Worm (Caenorhabditis elegans): ENCODE measurements around the gene subs-4.

DNA sequence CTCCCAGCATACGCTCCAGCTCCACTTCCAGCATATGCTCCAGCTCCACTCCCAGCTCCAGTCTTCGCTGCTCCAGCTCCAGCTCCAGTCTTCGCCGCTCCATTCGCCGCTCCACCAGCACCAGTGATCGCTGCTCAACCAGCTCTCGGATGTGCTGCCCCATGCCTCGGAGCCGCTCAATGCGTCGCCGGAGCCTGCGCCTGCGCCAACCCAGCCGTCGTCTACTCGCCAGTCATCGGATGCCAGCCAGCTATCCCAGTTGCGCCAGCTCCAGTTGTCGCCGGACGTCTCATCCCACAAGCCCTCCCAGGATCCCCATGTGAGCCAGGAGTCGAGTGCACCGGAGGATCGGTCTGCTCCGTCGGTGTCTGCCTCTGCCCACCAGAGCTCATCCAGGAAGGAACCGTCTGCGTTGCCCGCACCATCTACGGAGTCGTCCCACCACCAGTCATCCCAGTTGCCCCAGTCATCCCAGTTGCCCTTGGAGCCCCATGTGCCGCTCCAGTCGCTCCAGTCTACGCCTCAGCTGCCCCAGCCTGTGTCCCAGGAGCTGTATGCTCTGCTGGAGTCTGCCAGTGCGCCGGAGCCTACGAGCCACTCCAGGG lies 45.6 kb downstream of the subs-4 start:
- TF ChIP-seq ref-1 (GFP tag; conservative IDR thresholded peaks at IDR 0.05) (no peak), ztf-23 (GFP tag; IDR thresholded peaks at IDR 0.05) (no peak), T22C8.4 (GFP tag; IDR thresholded peaks at IDR 0.05) (no peak), ztf-29 (GFP tag; IDR thresholded peaks at IDR 0.05) (no peak), cog-1 (tag; optimal IDR thresholded peaks at IDR 0.05) (no peak), klf-2 (GFP tag; conservative IDR thresholded peaks at IDR 0.05) (no peak), flt-1 (GFP tag; IDR thresholded peaks at IDR 0.05) (no peak)

Measured in whole organism, midembryonic.